Worm (Caenorhabditis elegans) whole organism, L4 larva: ENCODE measurements around the gene T03F7.5.

Source experiments
- F10B5.3 ChIP-seq: sonication (generic microtip); optimal IDR thresholded peaks from 2 replicates; lab custom pipeline; 2016; ENCODE audit warnings: mild to moderate bottlenecking, missing genetic modification characterization, missing compliant biosample characterization
- F26F4.8 ChIP-seq: fragments of 200-800 bp; sonication (Bioruptor generic); conservative IDR thresholded peaks from 2 replicates; pipeline ENCODE4 v1.3.6; 2022; ENCODE audit warnings: missing genetic modification characterization, missing compliant biosample characterization
- F44E2.7 ChIP-seq: fragments of 200-800 bp; sonication (Bioruptor generic); IDR thresholded peaks from 2 replicates; pipeline ENCODE4 v2.1.2; 2022; ENCODE audit warnings: missing genetic modification characterization, missing compliant biosample characterization
- T20F7.1 ChIP-seq: fragments of 200-800 bp; sonication (Bioruptor generic); optimal IDR thresholded peaks from 2 replicates; lab custom pipeline; 2018; ENCODE audit warnings: mild to moderate bottlenecking, missing genetic modification characterization, missing compliant biosample characterization
- T26A8.4 ChIP-seq: fragments of 200-800 bp; sonication (Bioruptor generic); IDR thresholded peaks from 2 replicates; pipeline ENCODE4 v1.3.6; 2022; ENCODE audit warnings: missing genetic modification characterization, missing compliant biosample characterization
- Y105C5A.15 ChIP-seq: fragments of 200-800 bp; sonication (Bioruptor generic); IDR thresholded peaks from 2 replicates; pipeline ENCODE4 v1.3.6; 2022; ENCODE audit warnings: missing genetic modification characterization, missing compliant biosample characterization
- ZK337.2 ChIP-seq: fragments of 200-800 bp; sonication (Bioruptor generic); IDR thresholded peaks from 2 replicates; pipeline ENCODE4 v1.3.6; 2022; ENCODE audit warnings: missing genetic modification reagents, missing genetic modification characterization, missing compliant biosample characterization
- ZK546.5 ChIP-seq, 2 experiments: sonication (generic microtip); optimal IDR thresholded peaks; 2 replicates each; lab custom pipeline; 2017; ENCODE audit warnings: missing biosample characterization in 2 of 2, missing genetic modification characterization in 2 of 2
- aly-2 ChIP-seq: sonication (generic microtip); optimal IDR thresholded peaks from 2 replicates; lab custom pipeline; 2018; ENCODE audit warnings: missing biosample characterization, missing genetic modification characterization
- ama-1 ChIP-seq: fragments of 150-350 bp; optimal IDR thresholded peaks from 2 replicates; lab custom pipeline; 2014; ENCODE audit warnings: inconsistent platforms, mixed read lengths
- arid-1 ChIP-seq: fragments of 200-800 bp; sonication (Bioruptor generic); conservative IDR thresholded peaks from 2 replicates; pipeline ENCODE4 v1.3.6; 2022; ENCODE audit warnings: missing genetic modification reagents, missing genetic modification characterization, missing compliant biosample characterization
- attf-4 ChIP-seq: sonication (generic microtip); optimal IDR thresholded peaks from 3 replicates; lab custom pipeline; 2017; ENCODE audit warnings: missing biosample characterization, missing genetic modification characterization
- ceh-20 ChIP-seq: fragments of 200-800 bp; sonication (Bioruptor generic); IDR thresholded peaks from 2 replicates; pipeline ENCODE4 v1.3.6; 2022; ENCODE audit warnings: missing genetic modification reagents, missing genetic modification characterization, missing compliant biosample characterization
- ceh-28 ChIP-seq: fragments of 150-350 bp; optimal IDR thresholded peaks from 2 replicates; lab custom pipeline; 2014; ENCODE audit warnings: missing biosample characterization, missing genetic modification reagents, missing genetic modification characterization
- ceh-62 ChIP-seq: sonication (generic microtip); optimal IDR thresholded peaks from 2 replicates; lab custom pipeline; 2017; ENCODE audit warnings: missing biosample characterization, missing genetic modification characterization
- ceh-82 ChIP-seq: sonication (generic microtip); optimal IDR thresholded peaks from 2 replicates; lab custom pipeline; 2017; ENCODE audit warnings: missing biosample characterization, missing genetic modification characterization
- daf-12 ChIP-seq: fragments of 150-350 bp; optimal IDR thresholded peaks from 2 replicates; lab custom pipeline; 2014; ENCODE audit warnings: missing biosample characterization, missing genetic modification reagents, missing genetic modification characterization
- daf-16 ChIP-seq, 3 experiments: sonication (generic microtip); optimal IDR thresholded peaks; 2 replicates each; lab custom pipeline; 2016 to 2017; ENCODE audit warnings: missing genetic modification characterization in 3 of 3, missing genetic modification reagents in 3 of 3, mild to moderate bottlenecking in 2 of 3, missing compliant biosample characterization in 2 of 3, missing biosample characterization in 1 of 3, moderate library complexity in 1 of 3
- daf-19 ChIP-seq: fragments of 200-800 bp; sonication (Bioruptor generic); conservative IDR thresholded peaks from 2 replicates; pipeline ENCODE4 v1.3.6; 2022; ENCODE audit warnings: missing genetic modification characterization, missing compliant biosample characterization
- dpl-1 ChIP-seq: fragments of 150-350 bp; optimal IDR thresholded peaks from 2 replicates; lab custom pipeline; 2014; ENCODE audit warnings: missing biosample characterization, missing genetic modification reagents, missing genetic modification characterization
- dve-1 ChIP-seq: sonication (generic microtip); optimal IDR thresholded peaks from 2 replicates; lab custom pipeline; 2017; ENCODE audit warnings: antibody characterized with exemption, mild to moderate bottlenecking, missing genetic modification characterization, missing compliant biosample characterization; ENCODE audit not compliant: insufficient read depth
- egl-27 ChIP-seq: sonication (generic microtip); optimal IDR thresholded peaks from 3 replicates; lab custom pipeline; 2017; ENCODE audit warnings: missing biosample characterization, missing genetic modification reagents, missing genetic modification characterization
- hif-1 ChIP-seq, 2 experiments: sonication (generic microtip); optimal IDR thresholded peaks; 2 replicates each; lab custom pipeline; 2016 to 2017; ENCODE audit warnings: missing compliant biosample characterization in 2 of 2, missing genetic modification characterization in 2 of 2, missing genetic modification reagents in 2 of 2, missing genotype in 2 of 2, mild to moderate bottlenecking in 1 of 2
- hlh-11 ChIP-seq: fragments of 200-800 bp; sonication (Bioruptor generic); optimal IDR thresholded peaks from 2 replicates; lab custom pipeline; 2018; ENCODE audit warnings: mild to moderate bottlenecking, missing genetic modification characterization, missing compliant biosample characterization
- hlh-30 ChIP-seq: sonication (generic microtip); optimal IDR thresholded peaks from 2 replicates; lab custom pipeline; 2017; ENCODE audit warnings: antibody characterized with exemption, mild to moderate bottlenecking, missing genetic modification characterization, missing compliant biosample characterization; ENCODE audit not compliant: insufficient read depth
- hmg-1.1 ChIP-seq: fragments of 200-800 bp; sonication (Bioruptor generic); IDR thresholded peaks from 2 replicates; pipeline ENCODE4 v1.3.6; 2022; ENCODE audit warnings: missing genetic modification reagents, missing genetic modification characterization, missing compliant biosample characterization
- lin-38 ChIP-seq: fragments of 200-800 bp; sonication (Bioruptor generic); IDR thresholded peaks from 2 replicates; pipeline ENCODE4 v1.3.6; 2022; ENCODE audit warnings: missing genetic modification reagents, missing genetic modification characterization, missing compliant biosample characterization
- madf-5 ChIP-seq, 2 experiments: fragments of 200-800 bp; sonication (Bioruptor generic); IDR thresholded peaks; 2 replicates each; pipeline ENCODE4 v1.3.6; 2022; ENCODE audit warnings: missing compliant biosample characterization in 2 of 2, missing genetic modification characterization in 2 of 2
- mep-1 ChIP-seq: fragments of 150-350 bp; sonication (generic microtip); optimal IDR thresholded peaks from 3 replicates; lab custom pipeline; 2014; ENCODE audit warnings: missing biosample characterization, missing genetic modification characterization
- mxl-3 ChIP-seq: fragments of 200-800 bp; sonication (Bioruptor generic); optimal IDR thresholded peaks from 2 replicates; lab custom pipeline; 2018; ENCODE audit warnings: mild to moderate bottlenecking, missing genetic modification characterization, missing compliant biosample characterization
- nhr-10 ChIP-seq: fragments of 150-350 bp; optimal IDR thresholded peaks from 2 replicates; lab custom pipeline; 2014; ENCODE audit warnings: missing biosample characterization, missing genetic modification characterization
- nhr-11 ChIP-seq: fragments of 150-350 bp; optimal IDR thresholded peaks from 2 replicates; lab custom pipeline; 2014; ENCODE audit warnings: missing biosample characterization, missing genetic modification characterization
- nhr-237 ChIP-seq: sonication (generic microtip); optimal IDR thresholded peaks from 2 replicates; lab custom pipeline; 2017; ENCODE audit warnings: missing biosample characterization, missing genetic modification characterization
- nhr-25 ChIP-seq: sonication (generic microtip); optimal IDR thresholded peaks from 2 replicates; lab custom pipeline; 2017; ENCODE audit warnings: missing genetic modification characterization, mild to moderate bottlenecking, missing compliant biosample characterization, antibody characterized with exemption, moderate library complexity, borderline replicate concordance; ENCODE audit not compliant: insufficient read depth
- nhr-41 ChIP-seq: fragments of 200-800 bp; sonication (Bioruptor generic); IDR thresholded peaks from 2 replicates; pipeline ENCODE4 v1.3.6; 2022; ENCODE audit warnings: missing genetic modification reagents, missing genetic modification characterization, missing compliant biosample characterization
- nhr-6 ChIP-seq: fragments of 150-350 bp; optimal IDR thresholded peaks from 2 replicates; lab custom pipeline; 2014; ENCODE audit warnings: missing biosample characterization, missing genetic modification characterization
- nhr-77 ChIP-seq: fragments of 150-350 bp; optimal IDR thresholded peaks from 2 replicates; lab custom pipeline; 2014; ENCODE audit warnings: missing biosample characterization, missing genetic modification characterization
- pha-4 ChIP-seq, 2 experiments: fragments of 150-350 bp in 1 of 2; fragments of 200-800 bp in 1 of 2; sonication (Bioruptor generic) in 1 of 2; IDR thresholded peaks in 1 of 2; optimal IDR thresholded peaks in 1 of 2; 2 replicates each; pipeline versions ENCODE4 v1.3.6 to Lab custom; 2014 to 2022; ENCODE audit warnings: missing genetic modification characterization in 2 of 2, missing genetic modification reagents in 2 of 2, missing biosample characterization in 1 of 2, missing compliant biosample characterization in 1 of 2
- pqm-1 ChIP-seq: sonication (generic microtip); optimal IDR thresholded peaks from 2 replicates; lab custom pipeline; 2017; ENCODE audit warnings: missing biosample characterization, missing genetic modification characterization
- rbr-2 ChIP-seq: sonication (generic microtip); optimal IDR thresholded peaks from 2 replicates; lab custom pipeline; 2016; ENCODE audit warnings: missing genotype, missing genetic modification characterization, missing compliant biosample characterization
- saeg-2 ChIP-seq: fragments of 200-800 bp; sonication (Bioruptor generic); IDR thresholded peaks from 2 replicates; pipeline ENCODE4 v1.3.6; 2022; ENCODE audit warnings: missing genetic modification reagents, missing genetic modification characterization, missing compliant biosample characterization
- sdz-12 ChIP-seq: fragments of 200-800 bp; sonication (Bioruptor generic); optimal IDR thresholded peaks from 2 replicates; lab custom pipeline; 2018; ENCODE audit warnings: mild to moderate bottlenecking, missing genetic modification characterization, missing compliant biosample characterization
- set-16 ChIP-seq: fragments of 200-800 bp; sonication (Bioruptor generic); IDR thresholded peaks from 2 replicates; pipeline ENCODE4 v1.3.6; 2022; ENCODE audit warnings: missing genetic modification reagents, missing genetic modification characterization, missing compliant biosample characterization
- snpc-1.2 ChIP-seq: fragments of 200-800 bp; sonication (Bioruptor generic); IDR thresholded peaks from 2 replicates; pipeline ENCODE4 v1.3.6; 2022; ENCODE audit warnings: missing genetic modification reagents, missing genetic modification characterization, missing compliant biosample characterization
- snpc-4 ChIP-seq: fragments of 150-350 bp; optimal IDR thresholded peaks from 2 replicates; lab custom pipeline; 2014; ENCODE audit warnings: missing biosample characterization, missing genetic modification characterization
- unc-130 ChIP-seq: sonication (generic microtip); optimal IDR thresholded peaks from 2 replicates; lab custom pipeline; 2016; ENCODE audit warnings: missing genetic modification reagents, missing genetic modification characterization, missing compliant biosample characterization
- unc-62 ChIP-seq, 3 experiments: fragments of 150-350 bp in 1 of 3; sonication (generic microtip); optimal IDR thresholded peaks in 2 of 3; peaks in 1 of 3; 1 replicate in 1 of 3; 2 replicates in 2 of 3; lab custom pipeline; 2014 to 2017; ENCODE audit warnings: missing biosample characterization in 3 of 3, missing genetic modification characterization in 3 of 3, missing genetic modification reagents in 3 of 3, missing genotype in 1 of 3
- vab-7 ChIP-seq: fragments of 200-800 bp; sonication (Bioruptor generic); IDR thresholded peaks from 2 replicates; pipeline ENCODE4 v1.3.6; 2022; ENCODE audit warnings: missing genetic modification reagents, missing genetic modification characterization, missing compliant biosample characterization
- zip-11 ChIP-seq: fragments of 200-800 bp; sonication (Bioruptor generic); IDR thresholded peaks from 2 replicates; pipeline ENCODE4 v1.3.6; 2022; ENCODE audit warnings: missing genetic modification characterization, missing compliant biosample characterization
- zip-2 ChIP-seq: fragments of 150-350 bp; optimal IDR thresholded peaks from 2 replicates; lab custom pipeline; 2014; ENCODE audit warnings: missing biosample characterization, missing genetic modification characterization
- ztf-11 ChIP-seq: fragments of 150-350 bp; optimal IDR thresholded peaks from 2 replicates; lab custom pipeline; 2014; ENCODE audit warnings: missing biosample characterization, missing genetic modification characterization

T03F7.5 gene

DNA sequence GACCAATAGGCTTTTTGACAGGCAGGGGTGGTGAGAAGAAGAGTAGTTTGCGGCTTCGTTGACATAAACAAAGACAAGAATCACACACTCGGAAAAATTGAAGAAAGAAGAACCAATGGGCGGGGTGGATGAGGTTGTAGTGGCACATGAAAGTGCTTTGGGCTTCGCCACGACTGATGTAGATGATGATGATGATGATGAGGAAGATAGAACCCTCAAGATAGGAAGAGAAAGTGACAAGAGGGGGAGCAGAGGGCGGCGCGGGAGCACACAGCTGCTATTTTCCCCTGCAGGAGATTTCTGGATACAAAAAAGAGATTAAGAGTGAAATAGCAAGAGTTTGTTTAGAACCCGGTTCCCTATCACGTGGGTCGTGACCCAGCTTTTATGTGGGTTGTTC lies 10.4 kb upstream of the T03F7.5 start:
- TF ChIP-seq aly-2 (tag; lab: Kevin White, UChicago) (no peak), lin-38 (GFP tag; lab: Robert Waterston, UW) (no peak), madf-5 (GFP tag; IDR thresholded peaks at IDR 0.05; lab: Robert Waterston, UW) (no peak), rbr-2 (tag; lab: Kevin White, UChicago) (no peak), nhr-41 (GFP tag; lab: Robert Waterston, UW) (no peak), hlh-11 (tag; lab: Kevin White, UChicago) (peak; percentile 22), attf-4 (tag; lab: Kevin White, UChicago) (no peak), daf-16 (GFP tag; optimal IDR thresholded peaks at IDR 0.05; lab: Kevin White, UChicago) (peak in 1 of 2 experiments; percentile 58), daf-16 (tag; optimal IDR thresholded peaks at IDR 0.05; lab: Kevin White, UChicago) (no peak), unc-62 (GFP tag; optimal IDR thresholded peaks at IDR 0.05 in 1 of 2; lab: Kevin White, UChicago) (no peak), unc-62 (tag; optimal IDR thresholded peaks at IDR 0.05; lab: Kevin White, UChicago) (no peak), unc-130 (GFP tag; lab: Kevin White, UChicago) (no peak), sdz-12 (GFP tag; lab: Kevin White, UChicago) (no peak), nhr-77 (tag; lab: Kevin White, UChicago) (no peak), vab-7 (no peak), ceh-20 (GFP tag; lab: Robert Waterston, UW) (0 out of 2 replicates have a peak, but pooled peaks have one; percentile 25), snpc-4 (tag; lab: Kevin White, UChicago) (no peak), set-16 (GFP tag; lab: Robert Waterston, UW) (no peak), F26F4.8 (no peak), ZK546.5 (tag; optimal IDR thresholded peaks at IDR 0.05; lab: Kevin White, UChicago) (no peak), daf-12 (no peak), arid-1 (GFP tag; lab: Robert Waterston, UW) (no peak), saeg-2 (GFP tag; lab: Robert Waterston, UW) (no peak), mxl-3 (GFP tag; lab: Kevin White, UChicago) (peak; percentile 20), nhr-25 (tag; lab: Kevin White, UChicago) (no peak), daf-19 (no peak), F44E2.7 (GFP tag; lab: Robert Waterston, UW) (no peak), ztf-11 (tag; lab: Kevin White, UChicago) (no peak), ama-1 (lab: Kevin White, UChicago) (no peak), snpc-1.2 (GFP tag; lab: Robert Waterston, UW) (no peak), hmg-1.1 (no peak), nhr-6 (tag; lab: Kevin White, UChicago) (no peak), pha-4 (GFP tag; IDR thresholded peaks at IDR 0.05; lab: Robert Waterston, UW) (no peak), pha-4 (tag; optimal IDR thresholded peaks at IDR 0.05; lab: Kevin White, UChicago) (no peak), dve-1 (tag; lab: Kevin White, UChicago) (no peak), mep-1 (no peak), ceh-28 (tag; lab: Kevin White, UChicago) (no peak), T26A8.4 (GFP tag; lab: Robert Waterston, UW) (no peak), zip-2 (tag; lab: Kevin White, UChicago) (no peak), zip-11 (GFP tag; lab: Robert Waterston, UW) (no peak), ZK337.2 (GFP tag; lab: Robert Waterston, UW) (peak; percentile 45; the same call in 1 of the 2 replicates), ceh-62 (tag; lab: Kevin White, UChicago) (no peak), nhr-237 (tag; lab: Kevin White, UChicago) (no peak), egl-27 (tag; lab: Kevin White, UChicago) (no peak), T20F7.1 (GFP tag; lab: Kevin White, UChicago) (no peak), F10B5.3 (tag; lab: Kevin White, UChicago) (no peak), nhr-11 (tag; lab: Kevin White, UChicago) (peak; percentile 56), hlh-30 (peak; percentile 22), Y105C5A.15 (GFP tag; lab: Robert Waterston, UW) (no peak), nhr-10 (no peak), dpl-1 (GFP tag; lab: Kevin White, UChicago) (no peak), ceh-82 (no peak), pqm-1 (no peak), hif-1 (tag; optimal IDR thresholded peaks at IDR 0.05; lab: Kevin White, UChicago) (no peak)
